In genomic region chr3R:9949903-9950302, dm6 we compare ENCODE assay signal across 3 fruit fly cellular contexts.
TF ChIP-seq lines count a peak whose summit lies in the region.

No protein-coding gene starts in this region.

TF ChIP-seq in whole organism, adult, 20 proteins besides CTCF, POLR2A, EP300 and RAD21 (continued from another document):
- TF ChIP-seq Crg-1 (GFP tag; optimal IDR thresholded peaks at IDR 0.05; lab: Kevin White, UChicago) (peak; percentile 2), CG12768 (GFP tag; optimal IDR thresholded peaks at IDR 0.05; lab: Kevin White, UChicago) (peak; percentile 86), CG14711 (tag; optimal IDR thresholded peaks at IDR 0.05; lab: Kevin White, UChicago) (no peak)
TF ChIP-seq in whole organism, adult: peak in this region for 13.

TF ChIP-seq in whole organism, embryonic, 481 proteins besides CTCF, POLR2A, EP300 and RAD21 (continued from another document and continues in another):
- TF ChIP-seq Opbp (GFP tag; IDR thresholded peaks at IDR 0.05; lab: Robert Waterston, UW; ENCODE audit: partially characterized antibody) (no peak), HmgZ (tag; optimal IDR thresholded peaks at IDR 0.05; lab: Kevin White, UChicago) (no peak), vvl (GFP tag; IDR thresholded peaks at IDR 0.05; lab: Robert Waterston, UW) (no peak), sug (tag; optimal IDR thresholded peaks at IDR 0.05; lab: Kevin White, UChicago) (no peak), kay (GFP tag; optimal IDR thresholded peaks at IDR 0.05; lab: Kevin White, UChicago) (no peak), NK7.1 (GFP tag; optimal IDR thresholded peaks at IDR 0.05; lab: Kevin White, UChicago) (no peak), CG10979 (tag; optimal IDR thresholded peaks at IDR 0.05; lab: Kevin White, UChicago) (no peak), CG11504 (tag; optimal IDR thresholded peaks at IDR 0.05; lab: Kevin White, UChicago) (no peak), CG15696 (tag; optimal IDR thresholded peaks at IDR 0.05; lab: Kevin White, UChicago) (no peak), rib (GFP tag; IDR thresholded peaks at IDR 0.05; lab: Robert Waterston, UW) (no peak), caup (GFP tag; optimal IDR thresholded peaks at IDR 0.05; lab: Kevin White, UChicago; ENCODE audit: severe bottlenecking) (no peak), CG6813 (GFP tag; optimal IDR thresholded peaks at IDR 0.05; lab: Kevin White, UChicago) (no peak), CG8924 (tag; optimal IDR thresholded peaks at IDR 0.05; lab: Kevin White, UChicago) (no peak), D19B (GFP tag; optimal IDR thresholded peaks at IDR 0.05; lab: Kevin White, UChicago) (no peak), CG7928 (GFP tag; optimal IDR thresholded peaks at IDR 0.05; lab: Kevin White, UChicago) (no peak), dm (GFP tag; optimal IDR thresholded peaks at IDR 0.05; lab: Kevin White, UChicago) (no peak), CG5180 (GFP tag; optimal IDR thresholded peaks at IDR 0.05; lab: Kevin White, UChicago) (no peak), CG17361 (GFP tag; IDR thresholded peaks at IDR 0.05; lab: Robert Waterston, UW) (no peak), CG12769 (tag; optimal IDR thresholded peaks at IDR 0.05; lab: Kevin White, UChicago) (no peak), Atf6 (GFP tag; IDR thresholded peaks at IDR 0.05; lab: Robert Waterston, UW) (no peak), corto (GFP tag; optimal IDR thresholded peaks at IDR 0.05; lab: Kevin White, UChicago) (no peak), CG2875 (GFP tag; optimal IDR thresholded peaks at IDR 0.05; lab: Kevin White, UChicago) (no peak), sens (GFP tag; lab: Kevin White, UChicago) (peak; percentile 41), cg (GFP tag; optimal IDR thresholded peaks at IDR 0.05; lab: Kevin White, UChicago) (peak; percentile 47), CG15479 (GFP tag; optimal IDR thresholded peaks at IDR 0.05; lab: Kevin White, UChicago) (peak; percentile 32), Scr (GFP tag; IDR thresholded peaks at IDR 0.05; lab: Robert Waterston, UW; ENCODE audit: partially characterized antibody) (no peak), CG12659 (GFP tag; optimal IDR thresholded peaks at IDR 0.05; lab: Kevin White, UChicago) (no peak), ase (GFP tag; IDR thresholded peaks at IDR 0.05; lab: Robert Waterston, UW) (no peak), Fer1 (GFP tag; optimal IDR thresholded peaks at IDR 0.05; lab: Kevin White, UChicago) (no peak), disco-r (GFP tag; optimal IDR thresholded peaks at IDR 0.05; lab: Kevin White, UChicago) (no peak), h (optimal IDR thresholded peaks at IDR 0.05; lab: Kevin White, UChicago) (no peak), Dek (tag; optimal IDR thresholded peaks at IDR 0.05; lab: Kevin White, UChicago) (no peak), wek (GFP tag; optimal IDR thresholded peaks at IDR 0.05; lab: Kevin White, UChicago) (no peak), Dbx (GFP tag; IDR thresholded peaks at IDR 0.05; lab: Robert Waterston, UW) (no peak), ham (GFP tag; IDR thresholded peaks at IDR 0.05; lab: Robert Waterston, UW) (no peak), Atf3 (GFP tag; optimal IDR thresholded peaks at IDR 0.05; lab: Kevin White, UChicago) (no peak), CG13296 (GFP tag; optimal IDR thresholded peaks at IDR 0.05; lab: Kevin White, UChicago) (no peak), z (GFP tag; IDR thresholded peaks at IDR 0.05; lab: Robert Waterston, UW) (no peak), CG4328 (GFP tag; optimal IDR thresholded peaks at IDR 0.05; lab: Kevin White, UChicago) (no peak), chinmo (GFP tag; IDR thresholded peaks at IDR 0.05; lab: Robert Waterston, UW; ENCODE audit: partially characterized antibody) (peak; percentile 52; the same call in 1 of the 4 replicates), luna (GFP tag; optimal IDR thresholded peaks at IDR 0.05; lab: Kevin White, UChicago) (no peak), CG10462 (GFP tag; optimal IDR thresholded peaks at IDR 0.05; lab: Kevin White, UChicago) (no peak), pnt (GFP tag; optimal IDR thresholded peaks at IDR 0.05; lab: Kevin White, UChicago) (no peak), CG14441 (GFP tag; IDR thresholded peaks at IDR 0.05; lab: Robert Waterston, UW) (no peak), Jarid2 (GFP tag; optimal IDR thresholded peaks at IDR 0.05; lab: Kevin White, UChicago) (no peak), Lim3 (GFP tag; IDR thresholded peaks at IDR 0.05; lab: Robert Waterston, UW) (no peak), ara (GFP tag; IDR thresholded peaks at IDR 0.05; lab: Robert Waterston, UW) (no peak), Lhr (GFP tag; optimal IDR thresholded peaks at IDR 0.05; lab: Kevin White, UChicago) (no peak), nmo (GFP tag; optimal IDR thresholded peaks at IDR 0.05; lab: Kevin White, UChicago) (no peak), gsb-n (tag; optimal IDR thresholded peaks at IDR 0.05; lab: Kevin White, UChicago) (no peak), Optix (GFP tag; IDR thresholded peaks at IDR 0.05; lab: Robert Waterston, UW) (no peak), otp (GFP tag; IDR thresholded peaks at IDR 0.05; lab: Robert Waterston, UW) (no peak), nom (GFP tag; optimal IDR thresholded peaks at IDR 0.05; lab: Kevin White, UChicago) (peak; percentile 9), phol (tag; optimal IDR thresholded peaks at IDR 0.05; lab: Kevin White, UChicago) (no peak), Deaf1 (tag; optimal IDR thresholded peaks at IDR 0.05; lab: Kevin White, UChicago) (peak; percentile 11), CG8478 (optimal IDR thresholded peaks at IDR 0.05; lab: Kevin White, UChicago) (peak; percentile 55), CG11560 (tag; IDR thresholded peaks at IDR 0.05; lab: Robert Waterston, UW) (no peak), dati (GFP tag; IDR thresholded peaks at IDR 0.05; lab: Robert Waterston, UW) (no peak), zen (tag; optimal IDR thresholded peaks at IDR 0.05; lab: Kevin White, UChicago) (no peak), dan (GFP tag; IDR thresholded peaks at IDR 0.05; lab: Robert Waterston, UW) (no peak), Lpt (GFP tag; optimal IDR thresholded peaks at IDR 0.05; lab: Kevin White, UChicago) (no peak), ewg (GFP tag; optimal IDR thresholded peaks at IDR 0.05; lab: Kevin White, UChicago) (peak; percentile 72), Hmr (GFP tag; optimal IDR thresholded peaks at IDR 0.05; lab: Kevin White, UChicago) (no peak), CG18619 (GFP tag; optimal IDR thresholded peaks at IDR 0.05; lab: Kevin White, UChicago) (no peak), knrl (GFP tag; IDR thresholded peaks at IDR 0.05; lab: Robert Waterston, UW; ENCODE audit: partially characterized antibody) (no peak), eyg (GFP tag; optimal IDR thresholded peaks at IDR 0.05; lab: Kevin White, UChicago) (no peak), CG3407 (GFP tag; optimal IDR thresholded peaks at IDR 0.05; lab: Kevin White, UChicago) (no peak), GATAe (GFP tag; conservative IDR thresholded peaks at IDR 0.05; lab: Robert Waterston, UW) (no peak), Ada2b (GFP tag; IDR thresholded peaks at IDR 0.05; lab: Robert Waterston, UW) (no peak)

TF ChIP-seq in whole organism, prepupa, 60 proteins besides CTCF, POLR2A, EP300 and RAD21 (continued from another document):
- TF ChIP-seq eg (GFP tag; IDR thresholded peaks at IDR 0.05; lab: Robert Waterston, UW), result peak; percentile 64
- peak; percentile 32 for TF ChIP-seq Eip75B (GFP tag; optimal IDR thresholded peaks at IDR 0.05; lab: Kevin White, UChicago)
- 0 out of 2 replicates have a peak, but pooled peaks have one; percentile 29 for TF ChIP-seq CG15336 (GFP tag; IDR thresholded peaks at IDR 0.05; lab: Robert Waterston, UW)
- TF ChIP-seq achi (GFP tag; optimal IDR thresholded peaks at IDR 0.05; lab: Kevin White, UChicago), result no peak
- TF ChIP-seq ss (GFP tag; optimal IDR thresholded peaks at IDR 0.05; lab: Kevin White, UChicago), result peak in 1 of 2 experiments; percentile 40
- no peak for TF ChIP-seq OdsH (GFP tag; optimal IDR thresholded peaks at IDR 0.05; lab: Kevin White, UChicago)
- TF ChIP-seq Hr38 (GFP tag; optimal IDR thresholded peaks at IDR 0.05; lab: Kevin White, UChicago), result no peak
- no peak for TF ChIP-seq CG4318 (GFP tag; optimal IDR thresholded peaks at IDR 0.05; lab: Kevin White, UChicago)
- TF ChIP-seq CG7368 (GFP tag; optimal IDR thresholded peaks at IDR 0.05; lab: Kevin White, UChicago), result peak; percentile 24
- peak; percentile 46 for TF ChIP-seq net (GFP tag; optimal IDR thresholded peaks at IDR 0.05; lab: Kevin White, UChicago)
- no peak for TF ChIP-seq CG8319 (GFP tag; optimal IDR thresholded peaks at IDR 0.05; lab: Kevin White, UChicago)
- TF ChIP-seq Sox14 (GFP tag; optimal IDR thresholded peaks at IDR 0.05; lab: Kevin White, UChicago), result no peak
- TF ChIP-seq cyc (GFP tag; optimal IDR thresholded peaks at IDR 0.05; lab: Kevin White, UChicago), result no peak
- TF ChIP-seq Met (GFP tag; optimal IDR thresholded peaks at IDR 0.05; lab: Kevin White, UChicago), result peak; percentile 49
- TF ChIP-seq CG8119 (GFP tag; IDR thresholded peaks at IDR 0.05; lab: Robert Waterston, UW), result 0 out of 3 replicates have a peak, but pooled peaks have one; percentile 35
- peak; percentile 58 for TF ChIP-seq svp (GFP tag; lab: Kevin White, UChicago)
- no peak for TF ChIP-seq fd85E (GFP tag; optimal IDR thresholded peaks at IDR 0.05; lab: Kevin White, UChicago)
- TF ChIP-seq CG11294 (GFP tag; IDR thresholded peaks at IDR 0.05; lab: Robert Waterston, UW), result peak; percentile 29; the same call in 1 of the 2 replicates
- TF ChIP-seq esn (GFP tag; optimal IDR thresholded peaks at IDR 0.05; lab: Kevin White, UChicago), result peak; percentile 26
- no peak for TF ChIP-seq spab (GFP tag; optimal IDR thresholded peaks at IDR 0.05; lab: Kevin White, UChicago)
- no peak for TF ChIP-seq salr (GFP tag; optimal IDR thresholded peaks at IDR 0.05; lab: Kevin White, UChicago)
- peak; percentile 46 for TF ChIP-seq CG3919 (GFP tag; optimal IDR thresholded peaks at IDR 0.05; lab: Kevin White, UChicago)
- TF ChIP-seq Smox (GFP tag; optimal IDR thresholded peaks at IDR 0.05; lab: Kevin White, UChicago), result no peak
- no peak for TF ChIP-seq fkh (GFP tag; optimal IDR thresholded peaks at IDR 0.05; lab: Kevin White, UChicago)
- peak; percentile 20 for TF ChIP-seq topi (GFP tag; optimal IDR thresholded peaks at IDR 0.05; lab: Kevin White, UChicago)
- TF ChIP-seq Ets21C (GFP tag; optimal IDR thresholded peaks at IDR 0.05; lab: Kevin White, UChicago), result no peak
- peak; percentile 12 for TF ChIP-seq CG6276 (GFP tag; optimal IDR thresholded peaks at IDR 0.05; lab: Kevin White, UChicago)
- TF ChIP-seq CG6854 (GFP tag; optimal IDR thresholded peaks at IDR 0.05; lab: Kevin White, UChicago), result peak; percentile 51
- peak; percentile 41 for TF ChIP-seq CG16779 (tag; optimal IDR thresholded peaks at IDR 0.05; lab: Kevin White, UChicago)
- TF ChIP-seq dac (GFP tag; optimal IDR thresholded peaks at IDR 0.05; lab: Kevin White, UChicago), result no peak
